Worm (Caenorhabditis elegans) whole organism, L2 larva: ENCODE data around the gene C06H2.2.

ENCODE experiments used
- C34F6.9 ChIP-seq: fragments of 150-350 bp; optimal IDR thresholded peaks from 2 replicates; lab custom pipeline; 2014; ENCODE audit warnings: missing biosample characterization, missing genetic modification characterization
- F13H6.1 ChIP-seq: sonication (generic microtip); optimal IDR thresholded peaks from 2 replicates; lab custom pipeline; 2016; ENCODE audit warnings: missing genetic modification characterization, missing compliant biosample characterization
- R02D3.7 ChIP-seq: fragments of 150-350 bp; optimal IDR thresholded peaks from 2 replicates; lab custom pipeline; 2014; ENCODE audit warnings: missing biosample characterization, missing genetic modification characterization
- Y55F3AM.14 ChIP-seq: fragments of 200-800 bp; sonication (Bioruptor generic); optimal IDR thresholded peaks from 2 replicates; lab custom pipeline; 2018; ENCODE audit warnings: mild to moderate bottlenecking, missing genetic modification characterization, missing compliant biosample characterization
- ZK546.5 ChIP-seq: sonication (generic microtip); optimal IDR thresholded peaks from 2 replicates; lab custom pipeline; 2017; ENCODE audit warnings: missing biosample characterization, missing genetic modification characterization
- alr-1 ChIP-seq: fragments of 150-350 bp; optimal IDR thresholded peaks from 2 replicates; lab custom pipeline; 2014; ENCODE audit warnings: missing biosample characterization, missing genetic modification characterization
- aly-2 ChIP-seq: fragments of 150-350 bp; optimal IDR thresholded peaks from 2 replicates; lab custom pipeline; 2014; ENCODE audit warnings: missing biosample characterization, missing genetic modification characterization
- ama-1 ChIP-seq: fragments of 150-350 bp; optimal IDR thresholded peaks from 2 replicates; lab custom pipeline; 2018; ENCODE audit warnings: inconsistent platforms
- blmp-1 ChIP-seq: sonication (generic microtip); optimal IDR thresholded peaks from 2 replicates; lab custom pipeline; 2017; ENCODE audit warnings: missing genetic modification characterization, mild to moderate bottlenecking, missing compliant biosample characterization, antibody characterized with exemption, moderate library complexity; ENCODE audit not compliant: insufficient read depth
- ceh-16 ChIP-seq: fragments of 150-350 bp; optimal IDR thresholded peaks from 2 replicates; lab custom pipeline; 2014; ENCODE audit warnings: missing biosample characterization, missing genetic modification characterization
- ceh-82 ChIP-seq: fragments of 150-350 bp; optimal IDR thresholded peaks from 2 replicates; lab custom pipeline; 2014; ENCODE audit warnings: missing biosample characterization, missing genetic modification characterization
- crh-2 ChIP-seq: sonication (generic microtip); optimal IDR thresholded peaks from 2 replicates; lab custom pipeline; 2017; ENCODE audit warnings: missing biosample characterization, missing genetic modification characterization
- dmd-4 ChIP-seq: sonication (generic microtip); optimal IDR thresholded peaks from 2 replicates; lab custom pipeline; 2017; ENCODE audit warnings: missing biosample characterization, missing genetic modification characterization
- egl-27 ChIP-seq: sonication (generic microtip); optimal IDR thresholded peaks from 3 replicates; lab custom pipeline; 2017; ENCODE audit warnings: missing biosample characterization, missing genetic modification reagents, missing genetic modification characterization
- elt-1 ChIP-seq: fragments of 150-350 bp; optimal IDR thresholded peaks from 2 replicates; lab custom pipeline; 2014; ENCODE audit warnings: missing biosample characterization, missing genetic modification characterization
- elt-3 ChIP-seq: sonication (generic microtip); optimal IDR thresholded peaks from 2 replicates; lab custom pipeline; 2017; ENCODE audit warnings: missing biosample characterization, missing genetic modification characterization
- fos-1 ChIP-seq: fragments of 150-350 bp; optimal IDR thresholded peaks from 2 replicates; lab custom pipeline; 2014; ENCODE audit warnings: missing biosample characterization, missing genetic modification characterization
- gmeb-1 ChIP-seq: fragments of 150-350 bp; optimal IDR thresholded peaks from 2 replicates; lab custom pipeline; 2014; ENCODE audit warnings: missing biosample characterization, missing genetic modification characterization
- lin-11 ChIP-seq: fragments of 150-350 bp; sonication (generic microtip); optimal IDR thresholded peaks from 2 replicates; lab custom pipeline; 2014; ENCODE audit warnings: missing biosample characterization, missing genetic modification characterization, inconsistent platforms, mixed read lengths
- lin-13 ChIP-seq: fragments of 150-350 bp; optimal IDR thresholded peaks from 2 replicates; lab custom pipeline; 2014; ENCODE audit warnings: missing biosample characterization, missing genetic modification reagents, missing genetic modification characterization
- lin-39 ChIP-seq: fragments of 150-350 bp; optimal IDR thresholded peaks from 2 replicates; lab custom pipeline; 2014; ENCODE audit warnings: missing biosample characterization, missing genetic modification reagents, missing genetic modification characterization
- lsy-2 ChIP-seq, 2 experiments: fragments of 150-350 bp in 1 of 2; sonication (generic microtip) in 1 of 2; optimal IDR thresholded peaks; 2 replicates each; lab custom pipeline; 2014 to 2017; ENCODE audit warnings: missing biosample characterization in 2 of 2, missing genetic modification characterization in 2 of 2
- mab-5 ChIP-seq: fragments of 150-350 bp; optimal IDR thresholded peaks from 2 replicates; lab custom pipeline; 2014; ENCODE audit warnings: missing biosample characterization, missing genetic modification characterization
- mbf-1 ChIP-seq: sonication (generic microtip); optimal IDR thresholded peaks from 2 replicates; lab custom pipeline; 2017; ENCODE audit warnings: missing biosample characterization, missing genetic modification characterization
- mdl-1 ChIP-seq, 2 experiments: fragments of 150-350 bp in 1 of 2; sonication (generic microtip) in 1 of 2; optimal IDR thresholded peaks; 2 replicates each; lab custom pipeline; 2017; ENCODE audit warnings: missing biosample characterization in 2 of 2, missing genetic modification characterization in 2 of 2
- nhr-10 ChIP-seq: sonication (generic microtip); optimal IDR thresholded peaks from 2 replicates; lab custom pipeline; 2017; ENCODE audit warnings: missing biosample characterization, missing genetic modification characterization
- nhr-11 ChIP-seq: fragments of 150-350 bp; optimal IDR thresholded peaks from 2 replicates; lab custom pipeline; 2014; ENCODE audit warnings: missing biosample characterization, missing genetic modification characterization
- nhr-12 ChIP-seq: fragments of 150-350 bp; optimal IDR thresholded peaks from 2 replicates; lab custom pipeline; 2014; ENCODE audit warnings: missing biosample characterization, missing genetic modification characterization
- nhr-129 ChIP-seq: fragments of 150-350 bp; optimal IDR thresholded peaks from 2 replicates; lab custom pipeline; 2014; ENCODE audit warnings: missing biosample characterization, missing genetic modification characterization
- nhr-21 ChIP-seq: fragments of 150-350 bp; optimal IDR thresholded peaks from 2 replicates; lab custom pipeline; 2014; ENCODE audit warnings: missing biosample characterization, missing genetic modification characterization
- nhr-23 ChIP-seq: fragments of 150-350 bp; optimal IDR thresholded peaks from 2 replicates; lab custom pipeline; 2014; ENCODE audit warnings: missing biosample characterization, missing genetic modification reagents, missing genetic modification characterization
- nhr-237 ChIP-seq: fragments of 150-350 bp; optimal IDR thresholded peaks from 2 replicates; lab custom pipeline; 2014; ENCODE audit warnings: missing biosample characterization, missing genetic modification characterization
- nhr-25 ChIP-seq: fragments of 150-350 bp; sonication (generic microtip); optimal IDR thresholded peaks from 3 replicates; lab custom pipeline; 2014; ENCODE audit warnings: missing biosample characterization, missing genetic modification characterization
- nhr-6 ChIP-seq: fragments of 150-350 bp; optimal IDR thresholded peaks from 2 replicates; lab custom pipeline; 2014; ENCODE audit warnings: missing biosample characterization, missing genetic modification characterization
- nhr-77 ChIP-seq: fragments of 150-350 bp; optimal IDR thresholded peaks from 2 replicates; lab custom pipeline; 2014; ENCODE audit warnings: missing biosample characterization, missing genetic modification characterization
- peb-1 ChIP-seq: fragments of 150-350 bp; optimal IDR thresholded peaks from 2 replicates; lab custom pipeline; 2014; ENCODE audit warnings: missing biosample characterization, missing genetic modification characterization
- sem-4 ChIP-seq: fragments of 150-350 bp; optimal IDR thresholded peaks from 2 replicates; lab custom pipeline; 2014; ENCODE audit warnings: missing biosample characterization, missing genetic modification reagents, missing genetic modification characterization
- skn-1 ChIP-seq: sonication (generic microtip); optimal IDR thresholded peaks from 2 replicates; lab custom pipeline; 2017; ENCODE audit warnings: missing biosample characterization, missing genetic modification characterization
- sma-3 ChIP-seq: sonication (generic microtip); optimal IDR thresholded peaks from 2 replicates; lab custom pipeline; 2016; ENCODE audit warnings: missing genetic modification reagents, missing genetic modification characterization, missing compliant biosample characterization
- sma-9 ChIP-seq, 2 experiments: fragments of 150-350 bp in 1 of 2; sonication (generic microtip) in 1 of 2; optimal IDR thresholded peaks; 2 replicates each; lab custom pipeline; 2014 to 2016; ENCODE audit warnings: missing genetic modification characterization in 2 of 2, mild to moderate bottlenecking in 1 of 2, missing biosample characterization in 1 of 2, missing compliant biosample characterization in 1 of 2, missing genetic modification reagents in 1 of 2, moderate library complexity in 1 of 2
- snpc-4 ChIP-seq: fragments of 150-350 bp; optimal IDR thresholded peaks from 2 replicates; lab custom pipeline; 2014; ENCODE audit warnings: missing biosample characterization, missing genetic modification characterization
- unc-39 ChIP-seq: fragments of 150-350 bp; optimal IDR thresholded peaks from 2 replicates; lab custom pipeline; 2014; ENCODE audit warnings: missing biosample characterization, missing genetic modification characterization
- unc-55 ChIP-seq: fragments of 150-350 bp; sonication (generic microtip); optimal IDR thresholded peaks from 3 replicates; lab custom pipeline; 2014; ENCODE audit warnings: missing biosample characterization, missing genetic modification reagents, missing genetic modification characterization
- unc-62 ChIP-seq: fragments of 150-350 bp; optimal IDR thresholded peaks from 2 replicates; lab custom pipeline; 2014; ENCODE audit warnings: missing biosample characterization, missing genetic modification reagents, missing genetic modification characterization
- zag-1 ChIP-seq: fragments of 150-350 bp; optimal IDR thresholded peaks from 2 replicates; lab custom pipeline; 2014; ENCODE audit warnings: missing biosample characterization, missing genetic modification characterization
- ztf-1 ChIP-seq: fragments of 200-800 bp; sonication (Bioruptor generic); conservative IDR thresholded peaks from 2 replicates; pipeline ENCODE4 v1.3.6; 2022; ENCODE audit warnings: missing genetic modification characterization, missing compliant biosample characterization
- ztf-11 ChIP-seq: sonication (generic microtip); optimal IDR thresholded peaks from 2 replicates; lab custom pipeline; 2017; ENCODE audit warnings: missing biosample characterization, missing genetic modification characterization
- ztf-4 ChIP-seq: fragments of 150-350 bp; optimal IDR thresholded peaks from 2 replicates; lab custom pipeline; 2014; ENCODE audit warnings: missing biosample characterization, missing genetic modification characterization

C06H2.2 gene

DNA sequence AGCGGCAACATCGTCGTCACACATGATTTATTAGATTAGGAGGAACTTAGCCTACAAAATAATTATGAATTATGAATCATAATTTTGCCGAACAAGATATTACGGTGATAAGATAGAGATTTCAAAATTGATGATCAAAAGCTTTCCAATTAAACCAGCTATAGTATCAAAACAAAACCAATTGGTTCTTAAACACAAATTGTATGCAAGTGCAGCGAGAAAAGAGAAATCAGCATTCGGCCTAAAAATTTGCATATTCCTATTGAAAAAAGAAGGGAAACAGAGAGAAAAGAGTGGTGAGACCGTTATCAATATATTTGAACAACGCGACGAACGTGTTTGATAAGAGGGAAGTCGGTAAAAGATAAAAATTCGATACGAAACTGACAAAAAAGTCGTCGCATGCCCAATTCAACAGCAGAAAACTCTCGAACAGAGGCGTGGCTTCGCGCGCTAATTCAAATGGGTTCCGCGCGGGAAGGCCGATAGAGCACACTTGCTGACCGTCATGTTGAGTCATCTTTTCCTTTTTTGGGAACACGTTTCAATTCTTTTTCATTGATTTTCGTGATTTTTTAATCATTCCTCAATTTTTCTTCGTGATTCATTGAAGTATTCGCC is 46.8 kb upstream of the C06H2.2 start, which contains the start of gene act-2:
Gene act-2 (minus strand): TSS at position 51 of the 621 bp plus-strand sequence.
- TF ChIP-seq ama-1 (lab: Kevin White, UChicago), result peak; percentile 40
- TF ChIP-seq dmd-4 (tag; lab: Kevin White, UChicago), result no peak
- TF ChIP-seq ceh-16 (tag; lab: Kevin White, UChicago), result peak; percentile 64
- peak; percentile 84 for TF ChIP-seq nhr-25 (tag; lab: Kevin White, UChicago)
- peak; percentile 55 for TF ChIP-seq snpc-4
- TF ChIP-seq egl-27, result no peak
- peak; percentile 44 for TF ChIP-seq F13H6.1 (tag; lab: Kevin White, UChicago)
- no peak for TF ChIP-seq nhr-77 (tag; lab: Kevin White, UChicago)
- peak; percentile 97 for TF ChIP-seq fos-1 (tag; lab: Kevin White, UChicago)
- TF ChIP-seq nhr-6 (tag; lab: Kevin White, UChicago), result no peak
- peak; percentile 50 for TF ChIP-seq ztf-4 (tag; lab: Kevin White, UChicago)
- no peak for TF ChIP-seq R02D3.7
- TF ChIP-seq C34F6.9 (tag; lab: Kevin White, UChicago), result peak; percentile 88
- TF ChIP-seq mab-5 (tag; lab: Kevin White, UChicago), result peak; percentile 21
- no peak for TF ChIP-seq elt-3 (tag; lab: Kevin White, UChicago)
- peak; percentile 15 for TF ChIP-seq zag-1 (tag; lab: Kevin White, UChicago)
- TF ChIP-seq sma-9 (GFP tag; optimal IDR thresholded peaks at IDR 0.05; lab: Kevin White, UChicago), result peak; percentile 8
- no peak for TF ChIP-seq sma-9 (tag; optimal IDR thresholded peaks at IDR 0.05; lab: Kevin White, UChicago)
- TF ChIP-seq nhr-12, result no peak
- peak; percentile 76 for TF ChIP-seq lin-11 (tag; lab: Kevin White, UChicago)
- no peak for TF ChIP-seq Y55F3AM.14 (GFP tag; lab: Kevin White, UChicago)
- TF ChIP-seq nhr-129, result peak; percentile 76
- no peak for TF ChIP-seq nhr-11 (tag; lab: Kevin White, UChicago)
- peak; percentile 57 for TF ChIP-seq blmp-1
- TF ChIP-seq ZK546.5, result no peak
- TF ChIP-seq nhr-23, result no peak
- no peak for TF ChIP-seq elt-1
- no peak for TF ChIP-seq unc-62 (GFP tag; lab: Kevin White, UChicago)
- peak in 1 of 2 experiments; percentile 75 for TF ChIP-seq lsy-2 (tag; optimal IDR thresholded peaks at IDR 0.05; lab: Kevin White, UChicago)
- TF ChIP-seq gmeb-1 (tag; lab: Kevin White, UChicago), result peak; percentile 69
- peak; percentile 87 for TF ChIP-seq sma-3
- TF ChIP-seq mbf-1 (tag; lab: Kevin White, UChicago), result no peak
- TF ChIP-seq sem-4 (tag; lab: Kevin White, UChicago), result peak; percentile 80
- peak; percentile 86 for TF ChIP-seq unc-55 (GFP tag; lab: Kevin White, UChicago)
- no peak for TF ChIP-seq peb-1 (tag; lab: Kevin White, UChicago)
- TF ChIP-seq nhr-10 (tag; lab: Kevin White, UChicago), result no peak
- TF ChIP-seq mdl-1 (tag; optimal IDR thresholded peaks at IDR 0.05; lab: Kevin White, UChicago), result no peak
- TF ChIP-seq ztf-1 (GFP tag; lab: Robert Waterston, UW), result no peak
- no peak for TF ChIP-seq skn-1
- peak; percentile 20 for TF ChIP-seq nhr-21
- TF ChIP-seq ztf-11, result no peak
- peak; percentile 74 for TF ChIP-seq lin-13 (GFP tag; lab: Kevin White, UChicago)
- no peak for TF ChIP-seq alr-1 (tag; lab: Kevin White, UChicago)
- TF ChIP-seq ceh-82 (tag; lab: Kevin White, UChicago), result no peak
- no peak for TF ChIP-seq lin-39 (tag; lab: Kevin White, UChicago)
- no peak for TF ChIP-seq nhr-237 (tag; lab: Kevin White, UChicago)
- no peak for TF ChIP-seq aly-2 (tag; lab: Kevin White, UChicago)
- no peak for TF ChIP-seq unc-39 (tag; lab: Kevin White, UChicago)
- peak; percentile 86 for TF ChIP-seq crh-2 (tag; lab: Kevin White, UChicago)
